Fruit fly (Drosophila melanogaster) Kc167 (cell line): Measurements from ENCODE around the gene CG5646.

Source experiments
- Myc ChIP-seq: fragments of >200 bp; optimal IDR thresholded peaks from 2 replicates; lab custom pipeline; 2017; ENCODE audit warnings: missing external identifiers
- Sin3A ChIP-seq: fragments of >200 bp; optimal IDR thresholded peaks from 2 replicates; lab custom pipeline; 2018; ENCODE audit warnings: missing external identifiers
- psq ChIP-seq: fragments of >200 bp; optimal IDR thresholded peaks from 2 replicates; lab custom pipeline; 2017; ENCODE audit warnings: missing external identifiers

DNA sequence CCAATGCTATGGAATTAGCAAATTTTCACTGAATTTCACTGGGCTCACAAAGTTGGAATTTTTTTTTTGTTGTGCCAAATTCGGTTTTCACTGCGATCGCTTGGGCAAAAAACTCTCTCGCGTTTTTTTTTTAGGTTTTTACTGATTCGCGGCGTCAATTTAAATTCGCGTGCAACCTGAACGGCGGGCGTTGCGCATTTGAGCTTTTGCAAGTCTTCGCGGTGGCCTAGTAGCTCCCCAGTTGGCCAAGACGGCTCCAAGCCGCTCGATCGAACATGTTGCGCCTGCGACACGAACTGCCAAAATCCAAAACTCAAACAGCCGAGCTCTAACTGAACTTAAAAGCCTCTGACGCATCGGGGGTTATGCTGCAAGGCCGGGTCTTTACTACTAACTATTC, 34.9 kb upstream of the CG5646 start, which contains the start of gene CG5639:
- TF ChIP-seq Sin3A (lab: Kevin White, UChicago) (no peak), psq (no peak), Myc (lab: Kevin White, UChicago) (no peak)
